Worm (Caenorhabditis elegans): Measurements from ENCODE around the gene gba-4.
"Not testable (repeated sequence)": the region's sequence is repeated elsewhere in the genome, so short reads cannot be mapped to it uniquely, and the experiment has no call there.

Gene gba-4

DNA sequence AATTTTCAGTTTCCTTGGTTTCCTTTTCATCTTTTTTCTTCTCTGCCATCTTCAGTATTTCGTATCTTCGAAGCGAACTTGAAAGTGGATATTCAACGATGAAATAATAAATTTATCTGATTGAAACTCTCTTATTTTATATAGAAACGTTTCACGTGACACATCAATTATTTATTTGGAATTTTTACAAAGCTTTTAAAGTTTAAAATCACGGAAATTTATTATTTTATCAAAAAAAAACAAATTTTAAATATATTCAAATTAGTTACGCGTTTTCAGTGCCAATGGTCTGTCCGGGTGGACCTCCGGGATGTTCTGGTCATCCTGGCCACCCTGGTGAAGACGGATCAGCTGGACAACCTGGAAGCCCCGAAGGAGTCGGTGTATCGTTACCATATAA lies 47.7 kb downstream of the gba-4 start, which contains the start of gene ZK354.7 (continued):
- TF ChIP-seq B0035.1 (tag; optimal IDR thresholded peaks at IDR 0.05) (no peak), zim-3 (tag; optimal IDR thresholded peaks at IDR 0.05) (no peak)

DNA sequence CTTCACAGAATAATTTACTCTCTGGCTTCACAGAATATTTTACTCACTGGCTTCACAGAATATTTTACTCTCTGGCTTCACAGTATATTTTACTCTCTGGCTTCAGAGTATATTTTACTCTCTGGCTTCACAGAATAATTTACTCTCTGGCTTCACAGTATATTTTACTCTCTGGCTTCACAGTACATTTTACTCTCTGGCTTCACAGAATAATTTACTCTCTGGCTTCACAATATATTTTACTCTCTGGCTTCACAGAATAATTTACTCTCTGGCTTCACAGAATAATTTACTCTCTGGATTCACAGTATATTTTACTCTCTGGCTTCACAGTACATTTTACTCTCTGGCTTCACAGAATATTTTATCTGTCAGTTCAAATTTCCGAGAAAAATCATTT lies 51.6 kb downstream of the gba-4 start:
- peak; percentile 70 for TF ChIP-seq egrh-3 (GFP tag; IDR thresholded peaks at IDR 0.05)
- TF ChIP-seq Y53F4B.3 (GFP tag; IDR thresholded peaks at IDR 0.05): peak; percentile 58; the same call in 1 of the 2 replicates

DNA sequence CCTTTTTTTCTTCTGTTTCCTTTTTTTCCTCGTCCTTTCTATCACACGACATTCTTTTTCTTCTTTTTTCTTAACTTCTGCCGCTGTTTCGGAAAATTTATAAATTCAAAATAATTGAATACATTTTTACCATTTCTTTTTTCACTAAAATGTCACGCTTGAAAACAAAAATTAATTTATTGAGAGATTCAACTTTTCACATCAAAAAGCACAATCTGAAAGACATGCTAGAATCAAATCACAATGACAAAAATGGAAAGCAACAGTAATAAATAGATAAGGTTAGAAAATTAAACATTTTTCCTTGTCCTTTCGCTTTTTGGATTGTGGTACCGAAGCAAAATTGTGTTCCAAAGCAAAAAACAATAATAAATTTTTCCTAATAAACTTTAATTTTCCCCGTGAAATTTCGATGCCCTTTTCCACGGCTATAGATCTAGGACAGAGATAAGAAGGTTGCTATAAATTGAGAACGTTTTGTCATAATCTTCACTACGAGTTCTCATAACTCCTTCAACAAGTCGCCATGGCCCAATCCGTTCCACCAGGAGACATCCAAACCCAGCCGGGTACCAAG lies 53.2 kb downstream of the gba-4 start, which contains the start of the genes ZK354.6 and msp-113:
TSS of gene ZK354.6 (minus strand) at position 101 of the 577 bp plus-strand sequence.
TSS of gene msp-113 (plus strand) at position 527 of the 577 bp plus-strand sequence.
- no peak for TF ChIP-seq repo-1 (tag; optimal IDR thresholded peaks at IDR 0.05)

DNA sequence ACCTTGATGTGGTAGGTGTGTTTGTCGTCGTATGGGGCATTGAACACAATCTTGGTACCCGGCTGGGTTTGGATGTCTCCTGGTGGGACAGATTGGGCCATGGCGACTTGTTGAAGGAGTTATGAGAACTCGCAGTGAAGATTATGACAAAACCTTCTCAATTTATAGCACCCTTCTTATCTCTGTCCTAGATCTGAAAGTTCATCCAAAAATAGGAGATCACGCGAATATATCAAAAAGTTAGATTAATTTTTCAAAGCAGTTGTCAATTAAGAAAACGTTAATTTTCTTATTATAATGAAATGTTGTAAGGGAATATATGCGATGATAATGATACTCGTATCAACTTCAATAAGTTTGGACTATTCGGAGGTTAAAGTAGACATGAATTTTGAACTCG lies 55.5 kb downstream of the gba-4 start, which contains the start of gene msp-51:
TSS of gene msp-51 (minus strand) at position 101 of the 400 bp plus-strand sequence.
- not testable (repeated sequence) for TF ChIP-seq B0336.3 (GFP tag; IDR thresholded peaks at IDR 0.05); sea-2 (GFP tag; IDR thresholded peaks at IDR 0.05); attf-3 (GFP tag; conservative IDR thresholded peaks at IDR 0.05)

Measured in whole organism, young adult.